Fruit fly (Drosophila melanogaster): ENCODE data around the gene CG13144.

dm6 chr2L:10452296-10452695 lies 39.0 kb downstream of the CG13144 start, which contains the start of gene ppk10:
- TF ChIP-seq CG33017 (tag; optimal IDR thresholded peaks at IDR 0.05) (no peak), CG5204 (GFP tag; optimal IDR thresholded peaks at IDR 0.05) (no peak), CG7045 (GFP tag; optimal IDR thresholded peaks at IDR 0.05) (no peak), cic (GFP tag; optimal IDR thresholded peaks at IDR 0.05) (no peak), pad (GFP tag; optimal IDR thresholded peaks at IDR 0.05) (no peak), Crg-1 (GFP tag; optimal IDR thresholded peaks at IDR 0.05) (no peak)
